Worm (Caenorhabditis elegans) whole organism, mixed stage, embryonic: ENCODE measurements around the gene F32D8.15.

Experiments used
- blmp-1 ChIP-seq: fragments of 150-350 bp; optimal IDR thresholded peaks from 2 replicates; lab custom pipeline; 2014; ENCODE audit warnings: missing biosample characterization, missing genetic modification characterization
- elt-3 ChIP-seq: fragments of 150-350 bp; optimal IDR thresholded peaks from 2 replicates; lab custom pipeline; 2014; ENCODE audit warnings: missing biosample characterization, missing genetic modification characterization
- nhr-12 ChIP-seq: fragments of 150-350 bp; optimal IDR thresholded peaks from 2 replicates; lab custom pipeline; 2014; ENCODE audit warnings: missing biosample characterization, missing genetic modification characterization
- nhr-76 ChIP-seq: sonication (generic microtip); optimal IDR thresholded peaks from 2 replicates; lab custom pipeline; 2017; ENCODE audit warnings: missing biosample characterization, missing genetic modification characterization
- snpc-4 ChIP-seq: fragments of 150-350 bp; optimal IDR thresholded peaks from 2 replicates; lab custom pipeline; 2014; ENCODE audit warnings: missing biosample characterization, missing genetic modification characterization
- tbx-8 ChIP-seq: fragments of 200-800 bp; sonication (Bioruptor generic); optimal IDR thresholded peaks from 2 replicates; lab custom pipeline; 2018; ENCODE audit warnings: mild to moderate bottlenecking, missing genetic modification characterization, moderate library complexity, missing compliant biosample characterization
- unc-39 ChIP-seq: fragments of 150-350 bp; optimal IDR thresholded peaks from 2 replicates; lab custom pipeline; 2014; ENCODE audit warnings: missing biosample characterization, missing genetic modification characterization
- unc-62 ChIP-seq: fragments of 150-350 bp; optimal IDR thresholded peaks from 2 replicates; lab custom pipeline; 2014; ENCODE audit warnings: missing biosample characterization, missing genetic modification reagents, missing genetic modification characterization

DNA sequence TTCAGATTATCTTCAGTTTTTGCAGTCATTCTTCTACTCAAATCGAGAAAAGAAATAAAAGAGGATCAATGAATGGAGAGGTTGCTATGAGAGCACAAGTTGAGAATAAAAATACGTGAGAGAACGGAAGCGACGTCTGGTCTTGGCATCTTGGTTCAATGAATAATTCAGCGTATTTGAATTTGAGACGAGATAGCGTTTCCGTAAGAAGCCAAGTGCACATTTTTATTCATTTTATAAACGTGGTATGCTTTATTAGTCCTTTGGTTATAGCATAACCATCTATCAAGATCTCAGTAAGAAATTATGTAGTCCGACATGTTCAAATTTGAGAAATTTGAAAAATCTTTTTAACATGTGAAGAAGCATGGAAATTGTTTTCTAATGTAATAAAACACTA is 14.5 kb downstream of the F32D8.15 start, which contains the start of gene F58B4.2:
- TF ChIP-seq unc-39 (tag; lab: Kevin White, UChicago): no peak
- TF ChIP-seq tbx-8: no peak
- TF ChIP-seq unc-62 (GFP tag; lab: Kevin White, UChicago): no peak
- no peak for TF ChIP-seq nhr-12 (tag; lab: Kevin White, UChicago)
- no peak for TF ChIP-seq nhr-76 (tag; lab: Kevin White, UChicago)
- TF ChIP-seq elt-3 (tag; lab: Kevin White, UChicago): no peak
- no peak for TF ChIP-seq snpc-4 (tag; lab: Kevin White, UChicago)
- no peak for TF ChIP-seq blmp-1 (tag; lab: Kevin White, UChicago)
